Fruit fly (Drosophila melanogaster) whole organism, embryonic: ENCODE results near the gene CG8097.

Experiments
- CG10321 ChIP-seq: fragments of 200-800 bp; sonication (Bioruptor generic); IDR thresholded peaks from 2 replicates; pipeline ENCODE4 v1.3.6; 2022; ENCODE audit warnings: missing biosample characterization, missing genetic modification characterization
- CG10462 ChIP-seq: fragments of 200-800 bp; sonication (Bioruptor generic); optimal IDR thresholded peaks from 2 replicates; lab custom pipeline; 2016; ENCODE audit warnings: missing biosample characterization, missing genetic modification characterization
- CG10654 ChIP-seq: fragments of 200-800 bp; sonication (Bioruptor generic); optimal IDR thresholded peaks from 2 replicates; lab custom pipeline; 2016; ENCODE audit warnings: missing biosample characterization, missing genetic modification characterization
- CG12104 ChIP-seq: fragments of 200-800 bp; sonication (Bioruptor generic); optimal IDR thresholded peaks from 3 replicates; lab custom pipeline; 2016; ENCODE audit warnings: missing biosample characterization, missing genetic modification characterization
- CG13894 ChIP-seq: fragments of 200-800 bp; sonication (Bioruptor generic); optimal IDR thresholded peaks from 3 replicates; lab custom pipeline; 2018; ENCODE audit warnings: missing biosample characterization, mild to moderate bottlenecking, missing genetic modification characterization, moderate library complexity
- CG15479 ChIP-seq: fragments of 200-800 bp; sonication (Bioruptor generic); optimal IDR thresholded peaks from 3 replicates; lab custom pipeline; 2019; ENCODE audit warnings: missing biosample characterization, mild to moderate bottlenecking, missing genetic modification characterization, moderate library complexity
- CG16813 ChIP-seq: fragments of 200-800 bp; sonication (Bioruptor generic); IDR thresholded peaks from 3 replicates; pipeline ENCODE4 v1.3.6; 2022; ENCODE audit warnings: missing biosample characterization, missing genetic modification characterization; ENCODE audit not compliant: partially characterized antibody
- CG17912 ChIP-seq: fragments of 200-800 bp; sonication (Bioruptor generic); optimal IDR thresholded peaks from 2 replicates; lab custom pipeline; 2018; ENCODE audit warnings: missing biosample characterization, mild to moderate bottlenecking, missing genetic modification characterization
- CG1832 ChIP-seq: fragments of 200-800 bp; sonication (Bioruptor generic); optimal IDR thresholded peaks from 2 replicates; lab custom pipeline; 2017; ENCODE audit warnings: missing biosample characterization, mild to moderate bottlenecking, missing genetic modification characterization, inconsistent platforms
- CG18599 ChIP-seq: fragments of 200-800 bp; sonication (Bioruptor generic); optimal IDR thresholded peaks from 3 replicates; lab custom pipeline; 2017; ENCODE audit warnings: missing biosample characterization, missing genetic modification characterization, mild to moderate bottlenecking, moderate library complexity, missing genetic modification reagents
- CG18764 ChIP-seq: fragments of 200-800 bp; sonication (Bioruptor generic); optimal IDR thresholded peaks from 3 replicates; lab custom pipeline; 2016; ENCODE audit warnings: missing biosample characterization, missing genetic modification characterization
- CG2116 ChIP-seq: fragments of 200-800 bp; sonication (Bioruptor generic); optimal IDR thresholded peaks from 3 replicates; lab custom pipeline; 2018; ENCODE audit warnings: missing biosample characterization, mild to moderate bottlenecking, missing genetic modification characterization
- CG2199 ChIP-seq: fragments of 200-800 bp; sonication (Bioruptor generic); IDR thresholded peaks from 3 replicates; pipeline ENCODE4 v1.3.6; 2022; ENCODE audit warnings: missing biosample characterization, missing genetic modification characterization
- CG2678 ChIP-seq: fragments of 200-800 bp; sonication (Bioruptor generic); optimal IDR thresholded peaks from 3 replicates; lab custom pipeline; 2019; ENCODE audit warnings: missing biosample characterization, mild to moderate bottlenecking, missing genetic modification characterization, moderate library complexity
- CG3163 ChIP-seq: fragments of 200-800 bp; sonication (Bioruptor generic); optimal IDR thresholded peaks from 3 replicates; lab custom pipeline; 2016; ENCODE audit warnings: missing biosample characterization, missing genetic modification characterization
- CG3407 ChIP-seq: fragments of 200-800 bp; sonication (Bioruptor generic); optimal IDR thresholded peaks from 2 replicates; lab custom pipeline; 2018; ENCODE audit warnings: missing biosample characterization, mild to moderate bottlenecking, missing genetic modification characterization
- CG3726 ChIP-seq: fragments of 200-800 bp; sonication (Bioruptor generic); IDR thresholded peaks from 3 replicates; pipeline ENCODE4, ENCODE4 v1.3.6; 2022; ENCODE audit warnings: missing biosample characterization, missing genetic modification characterization
- CG6654 ChIP-seq: fragments of 200-800 bp; sonication (Bioruptor generic); optimal IDR thresholded peaks from 2 replicates; lab custom pipeline; 2017; ENCODE audit warnings: missing biosample characterization, mild to moderate bottlenecking, missing genetic modification characterization
- CG6813 ChIP-seq: fragments of 200-800 bp; sonication (Bioruptor generic); optimal IDR thresholded peaks from 2 replicates; lab custom pipeline; 2017; ENCODE audit warnings: missing biosample characterization, missing genetic modification characterization, mild to moderate bottlenecking, moderate library complexity, missing genetic modification reagents
- CG7556 ChIP-seq: fragments of 200-800 bp; sonication (Bioruptor generic); optimal IDR thresholded peaks from 2 replicates; lab custom pipeline; 2017; ENCODE audit warnings: missing biosample characterization, mild to moderate bottlenecking, missing genetic modification characterization
- CG8765 ChIP-seq: fragments of 200-800 bp; sonication (Bioruptor generic); IDR thresholded peaks from 2 replicates; pipeline ENCODE4 v1.3.6; 2022; ENCODE audit warnings: missing biosample characterization, missing genetic modification characterization
- D19A ChIP-seq: fragments of 200-800 bp; optimal IDR thresholded peaks from 3 replicates; lab custom pipeline; 2019; ENCODE audit warnings: missing biosample characterization, mild to moderate bottlenecking, missing genetic modification characterization, moderate library complexity
- Dfd ChIP-seq, 2 experiments: fragments of >200 bp; optimal IDR thresholded peaks; 2 replicates each; lab custom pipeline; 2017; ENCODE audit warnings: missing biosample characterization in 2 of 2, missing genetic modification characterization in 2 of 2
- Elba2 ChIP-seq: fragments of 200-800 bp; sonication (Bioruptor generic); optimal IDR thresholded peaks from 3 replicates; lab custom pipeline; 2016; ENCODE audit warnings: missing biosample characterization, missing genetic modification characterization
- HLH3B ChIP-seq: fragments of 200-800 bp; sonication (Bioruptor generic); IDR thresholded peaks from 2 replicates; pipeline ENCODE4 v1.3.6; 2022; ENCODE audit warnings: missing biosample characterization, missing genetic modification characterization
- Hr51 ChIP-seq, 2 experiments: fragments of 200-800 bp; sonication (Bioruptor generic); optimal IDR thresholded peaks; 2 replicates in 1 of 2; 3 replicates in 1 of 2; lab custom pipeline; 2016 to 2018; ENCODE audit warnings: missing biosample characterization in 2 of 2, missing genetic modification characterization in 2 of 2, mild to moderate bottlenecking in 1 of 2, moderate library complexity in 1 of 2
- Mes4 ChIP-seq: fragments of 200-800 bp; sonication (Bioruptor generic); optimal IDR thresholded peaks from 2 replicates; lab custom pipeline; 2016; ENCODE audit warnings: missing biosample characterization, missing genetic modification characterization
- Nf-YA ChIP-seq: fragments of 200-800 bp; sonication (Bioruptor generic); IDR thresholded peaks from 2 replicates; pipeline ENCODE4 v1.3.6; 2022; ENCODE audit warnings: missing biosample characterization, missing genetic modification characterization
- ase ChIP-seq: fragments of 200-800 bp; sonication (Bioruptor generic); IDR thresholded peaks from 3 replicates; pipeline ENCODE4 v1.3.6; 2022; ENCODE audit warnings: missing biosample characterization, missing genetic modification characterization
- btn ChIP-seq: fragments of 200-800 bp; sonication (Bioruptor generic); optimal IDR thresholded peaks from 2 replicates; lab custom pipeline; 2016; ENCODE audit warnings: missing biosample characterization, missing genetic modification characterization
- cato ChIP-seq: fragments of 200-800 bp; sonication (Bioruptor generic); optimal IDR thresholded peaks from 2 replicates; lab custom pipeline; 2016; ENCODE audit warnings: missing biosample characterization, missing genetic modification characterization, borderline replicate concordance
- cwo ChIP-seq: fragments of 200-800 bp; sonication (Bioruptor generic); optimal IDR thresholded peaks from 3 replicates; lab custom pipeline; 2017; ENCODE audit warnings: missing biosample characterization, missing genetic modification characterization, mild to moderate bottlenecking, moderate library complexity, missing genetic modification reagents
- danr ChIP-seq: fragments of 200-800 bp; sonication (Bioruptor generic); IDR thresholded peaks from 2 replicates; pipeline ENCODE4 v1.3.6; 2022; ENCODE audit warnings: missing biosample characterization, missing genetic modification characterization
- dm ChIP-seq: fragments of 200-800 bp; sonication (Bioruptor generic); optimal IDR thresholded peaks from 3 replicates; lab custom pipeline; 2016; ENCODE audit warnings: missing biosample characterization, missing genetic modification characterization
- esg ChIP-seq: fragments of 200-800 bp; sonication (Bioruptor generic); conservative IDR thresholded peaks from 2 replicates; pipeline ENCODE4 v1.3.6; 2022; ENCODE audit warnings: missing biosample characterization, missing genetic modification characterization
- fu2 ChIP-seq: fragments of 200-800 bp; sonication (Bioruptor generic); optimal IDR thresholded peaks from 2 replicates; lab custom pipeline; 2016; ENCODE audit warnings: missing biosample characterization, missing genetic modification characterization
- grau ChIP-seq: fragments of 200-800 bp; optimal IDR thresholded peaks from 3 replicates; lab custom pipeline; 2019; ENCODE audit warnings: missing biosample characterization, mild to moderate bottlenecking, missing genetic modification characterization, moderate library complexity
- grn ChIP-seq: fragments of 200-800 bp; sonication (Bioruptor generic); optimal IDR thresholded peaks from 3 replicates; lab custom pipeline; 2017; ENCODE audit warnings: missing biosample characterization, missing genetic modification characterization
- kah ChIP-seq: fragments of 200-800 bp; sonication (Bioruptor generic); optimal IDR thresholded peaks from 2 replicates; lab custom pipeline; 2018; ENCODE audit warnings: missing biosample characterization, mild to moderate bottlenecking, missing genetic modification characterization
- kni ChIP-seq: fragments of 200-800 bp; sonication (Bioruptor generic); optimal IDR thresholded peaks from 3 replicates; lab custom pipeline; 2017; ENCODE audit warnings: mild to moderate bottlenecking, missing biosample characterization, missing genetic modification reagents, missing genetic modification characterization
- phol ChIP-seq: fragments of 200-800 bp; sonication (Bioruptor generic); optimal IDR thresholded peaks from 3 replicates; lab custom pipeline; 2018; ENCODE audit warnings: missing biosample characterization, mild to moderate bottlenecking, missing genetic modification characterization, moderate library complexity
- repo ChIP-seq: fragments of 200-800 bp; sonication (Bioruptor generic); optimal IDR thresholded peaks from 2 replicates; lab custom pipeline; 2016; ENCODE audit warnings: missing biosample characterization, missing genetic modification characterization
- row ChIP-seq: fragments of 200-800 bp; sonication (Bioruptor generic); IDR thresholded peaks from 3 replicates; pipeline ENCODE4 v1.3.6; 2022; ENCODE audit warnings: missing biosample characterization, missing genetic modification characterization
- sd ChIP-seq: fragments of 200-800 bp; sonication (Bioruptor generic); optimal IDR thresholded peaks from 3 replicates; lab custom pipeline; 2018; ENCODE audit warnings: missing biosample characterization, mild to moderate bottlenecking, missing genetic modification characterization, moderate library complexity
- stc ChIP-seq: fragments of 200-800 bp; sonication (Bioruptor generic); IDR thresholded peaks from 2 replicates; pipeline ENCODE4 v1.3.6; 2022; ENCODE audit warnings: missing biosample characterization, missing genetic modification characterization
- tll ChIP-seq, 2 experiments: fragments of 200-800 bp in 1 of 2; fragments of >200 bp in 1 of 2; sonication (Bioruptor generic) in 1 of 2; optimal IDR thresholded peaks; 2 replicates each; lab custom pipeline; 2017 to 2019; ENCODE audit warnings: missing biosample characterization in 2 of 2, missing genetic modification characterization in 2 of 2, mild to moderate bottlenecking in 1 of 2, moderate library complexity in 1 of 2
- tna ChIP-seq: fragments of 200-800 bp; sonication (Bioruptor generic); IDR thresholded peaks from 2 replicates; pipeline ENCODE4 v1.3.6; 2022; ENCODE audit warnings: missing biosample characterization, missing genetic modification characterization; ENCODE audit not compliant: partially characterized antibody
- ttk ChIP-seq: fragments of 200-800 bp; sonication (Bioruptor generic); IDR thresholded peaks from 2 replicates; pipeline ENCODE4 v2.1.2; 2022; ENCODE audit warnings: missing biosample characterization, missing genetic modification characterization
- tup ChIP-seq: fragments of 200-800 bp; sonication (Bioruptor generic); optimal IDR thresholded peaks from 2 replicates; lab custom pipeline; 2016; ENCODE audit warnings: missing biosample characterization, mild to moderate bottlenecking, missing genetic modification characterization, moderate library complexity
- tx ChIP-seq: fragments of 200-800 bp; sonication (Bioruptor generic); optimal IDR thresholded peaks from 2 replicates; lab custom pipeline; 2016; ENCODE audit warnings: missing biosample characterization, missing genetic modification characterization
- zfh2 ChIP-seq: fragments of 200-800 bp; sonication (Bioruptor generic); optimal IDR thresholded peaks from 2 replicates; lab custom pipeline; 2016; ENCODE audit warnings: missing biosample characterization, missing genetic modification characterization

CG8097 gene

dm6 chrX:15626279-15626678, 43.3 kb downstream of the CG8097 start (continued):
- TF ChIP-seq HLH3B (GFP tag; lab: Robert Waterston, UW) = no peak
- TF ChIP-seq CG3163 (GFP tag; lab: Kevin White, UChicago) = no peak
- peak; percentile 52 for TF ChIP-seq CG15479
- TF ChIP-seq ase (GFP tag; lab: Robert Waterston, UW) = no peak
- no peak for TF ChIP-seq esg (GFP tag; lab: Robert Waterston, UW)
- peak; percentile 24 for TF ChIP-seq sd (tag; lab: Kevin White, UChicago)
- TF ChIP-seq CG16813 = peak; percentile 7; the same call in 1 of the 3 replicates
- no peak for TF ChIP-seq fu2
- no peak for TF ChIP-seq kah (GFP tag; lab: Kevin White, UChicago)
- no peak for TF ChIP-seq CG10462 (GFP tag; lab: Kevin White, UChicago)
- TF ChIP-seq repo (GFP tag; lab: Kevin White, UChicago) = no peak
- no peak for TF ChIP-seq CG3407 (GFP tag; lab: Kevin White, UChicago)
- no peak for TF ChIP-seq Mes4 (GFP tag; lab: Kevin White, UChicago)
- no peak for TF ChIP-seq zfh2 (GFP tag; lab: Kevin White, UChicago)
- no peak for TF ChIP-seq D19A (tag; lab: Kevin White, UChicago)
- TF ChIP-seq CG2678 (tag; lab: Kevin White, UChicago) = peak; percentile 13
- no peak for TF ChIP-seq CG1832 (GFP tag; lab: Kevin White, UChicago)
- TF ChIP-seq kni = no peak
- TF ChIP-seq CG6654 (GFP tag; lab: Kevin White, UChicago) = no peak
- TF ChIP-seq CG18599 (GFP tag; lab: Kevin White, UChicago) = no peak
- TF ChIP-seq CG7556 (GFP tag; lab: Kevin White, UChicago) = no peak
- TF ChIP-seq CG3726 (GFP tag; lab: Robert Waterston, UW) = no peak
- no peak for TF ChIP-seq stc
- no peak for TF ChIP-seq Dfd (GFP tag; optimal IDR thresholded peaks at IDR 0.05; lab: Kevin White, UChicago)
- no peak for TF ChIP-seq CG6813 (GFP tag; lab: Kevin White, UChicago)
- TF ChIP-seq row = peak; percentile 14; the same call in 1 of the 3 replicates
- no peak for TF ChIP-seq phol (tag; lab: Kevin White, UChicago)
- no peak for TF ChIP-seq danr (GFP tag; lab: Robert Waterston, UW)
- no peak for TF ChIP-seq Hr51 (GFP tag; optimal IDR thresholded peaks at IDR 0.05; lab: Kevin White, UChicago)
- TF ChIP-seq tx (GFP tag; lab: Kevin White, UChicago) = no peak
- no peak for TF ChIP-seq Elba2 (GFP tag; lab: Kevin White, UChicago)
- TF ChIP-seq CG2199 = peak; percentile 84; the same call in 2 of the 3 replicates
- TF ChIP-seq btn (GFP tag; lab: Kevin White, UChicago) = no peak
- TF ChIP-seq CG17912 (GFP tag; lab: Kevin White, UChicago) = no peak
- TF ChIP-seq cwo = no peak
- no peak for TF ChIP-seq CG12104 (GFP tag; lab: Kevin White, UChicago)
- no peak for TF ChIP-seq Nf-YA
- no peak for TF ChIP-seq CG2116 (GFP tag; lab: Kevin White, UChicago)
- TF ChIP-seq CG18764 (GFP tag; lab: Kevin White, UChicago) = peak; percentile 39
- peak; percentile 97 for TF ChIP-seq grn (GFP tag; lab: Kevin White, UChicago)
- TF ChIP-seq ttk = no peak
- no peak for TF ChIP-seq tll (GFP tag; optimal IDR thresholded peaks at IDR 0.05; lab: Kevin White, UChicago)
- TF ChIP-seq dm (GFP tag; lab: Kevin White, UChicago) = no peak
- TF ChIP-seq grau (tag; lab: Kevin White, UChicago) = peak; percentile 11
- no peak for TF ChIP-seq cato
- no peak for TF ChIP-seq CG10321 (GFP tag; lab: Robert Waterston, UW)
- TF ChIP-seq CG8765 (GFP tag; lab: Robert Waterston, UW) = no peak
- TF ChIP-seq CG13894 = peak; percentile 78
- TF ChIP-seq CG10654 = no peak
- TF ChIP-seq tna (GFP tag; lab: Robert Waterston, UW) = peak; percentile 24; the same call in 1 of the 2 replicates
- TF ChIP-seq tup = no peak
